Fruit fly (Drosophila melanogaster) whole organism, larva: ENCODE data around the gene maca.

Experiments used
- noc ChIP-seq: fragments of 200-800 bp; sonication (Bioruptor generic); optimal IDR thresholded peaks from 3 replicates; lab custom pipeline; 2019; ENCODE audit warnings: missing biosample characterization, mild to moderate bottlenecking, missing genetic modification characterization, moderate library complexity

Gene maca

dm6 chr3R:15481606-15482005 lies 12.8 kb upstream of the maca start, which contains the start of gene B9d1:
B9d1 (plus strand) TSS chr3R:15481906.
- no peak for TF ChIP-seq noc (tag; lab: Kevin White, UChicago)

dm6 chr3R:15482858-15483257 lies 11.5 kb upstream of the maca start, which contains the start of gene Rh6:
Rh6 (plus strand) TSS chr3R:15483158.
- no peak for TF ChIP-seq noc (tag; lab: Kevin White, UChicago)

- no peak for TF ChIP-seq noc (tag; lab: Kevin White, UChicago)
Measured at dm6 chr3R:15485296-15485695, 9.1 kb upstream of the maca start, which contains the start of gene Trissin. Trissin (minus strand) TSS chr3R:15485396.

- no peak for TF ChIP-seq noc (tag; lab: Kevin White, UChicago)
Measured at dm6 chr3R:15485866-15486265, 8.5 kb upstream of the maca start, which contains the start of gene obe. obe (plus strand) TSS chr3R:15486050.

dm6 chr3R:15493211-15493610 lies 1.2 kb upstream of the maca start:
- TF ChIP-seq noc (tag; lab: Kevin White, UChicago): no peak

- TF ChIP-seq noc (tag; lab: Kevin White, UChicago): no peak
Measured at dm6 chr3R:15507760-15508159, 13.4 kb downstream of the maca start.

- TF ChIP-seq noc (tag; lab: Kevin White, UChicago): peak; percentile 27
Measured at dm6 chr3R:15508631-15509030, 14.2 kb downstream of the maca start, which contains the start of gene CG44014. CG44014 (minus strand) TSS chr3R:15508886.

- no peak for TF ChIP-seq noc (tag; lab: Kevin White, UChicago)
Measured at dm6 chr3R:15509817-15510216, 15.4 kb downstream of the maca start, which contains the start of gene CG44013. CG44013 (minus strand) TSS chr3R:15509917.

- no peak for TF ChIP-seq noc (tag; lab: Kevin White, UChicago)
Measured at dm6 chr3R:15512249-15512648, 17.8 kb downstream of the maca start.

dm6 chr3R:15513208-15513607 lies 18.8 kb downstream of the maca start:
- no peak for TF ChIP-seq noc (tag; lab: Kevin White, UChicago)

- no peak for TF ChIP-seq noc (tag; lab: Kevin White, UChicago)
Measured at dm6 chr3R:15517113-15517512, 22.7 kb downstream of the maca start.

- no peak for TF ChIP-seq noc (tag; lab: Kevin White, UChicago)
Measured at dm6 chr3R:15531373-15531772, 37.0 kb downstream of the maca start, which contains the start of gene CG31296. CG31296 (minus strand) TSS chr3R:15531473.

dm6 chr3R:15536918-15537716 lies 42.7 kb downstream of the maca start, which contains the start of gene AOX1:
AOX1 (minus strand) TSS chr3R:15537292.
- peak; percentile 15 for TF ChIP-seq noc (tag; lab: Kevin White, UChicago)

- no peak for TF ChIP-seq noc (tag; lab: Kevin White, UChicago)
Measured at dm6 chr3R:15540932-15541331, 46.5 kb downstream of the maca start.

- TF ChIP-seq noc (tag; lab: Kevin White, UChicago): no peak
Measured at dm6 chr3R:15542314-15542713, 47.9 kb downstream of the maca start, which contains the start of gene AOX2. AOX2 (minus strand) TSS chr3R:15542414.
